Worm (Caenorhabditis elegans) whole organism, young adult: ENCODE measurements around the gene sfxn-1.1.

Source experiments
- B0019.2 ChIP-seq: fragments of 200-800 bp; sonication (Bioruptor generic); conservative IDR thresholded peaks from 2 replicates; pipeline ENCODE4 v1.3.6; 2022; ENCODE audit warnings: missing genetic modification reagents, missing genetic modification characterization, missing compliant biosample characterization
- B0336.3 ChIP-seq: fragments of 200-800 bp; sonication (Bioruptor generic); IDR thresholded peaks from 2 replicates; pipeline ENCODE4 v1.3.6; 2022; ENCODE audit warnings: missing genetic modification characterization, missing compliant biosample characterization
- C17E4.6 ChIP-seq: fragments of 200-800 bp; sonication (Bioruptor generic); IDR thresholded peaks from 2 replicates; pipeline ENCODE4 v1.3.6; 2022; ENCODE audit warnings: missing genetic modification reagents, missing genetic modification characterization, missing compliant biosample characterization
- D2030.7 ChIP-seq: fragments of 200-800 bp; sonication (Bioruptor generic); IDR thresholded peaks from 2 replicates; pipeline ENCODE4 v1.3.6; 2022; ENCODE audit warnings: missing genetic modification reagents, missing genetic modification characterization, missing compliant biosample characterization
- F49E8.2 ChIP-seq: sonication (generic microtip); optimal IDR thresholded peaks from 3 replicates; lab custom pipeline; 2017; ENCODE audit warnings: missing genetic modification characterization, mild to moderate bottlenecking, missing compliant biosample characterization, antibody characterized with exemption, moderate library complexity; ENCODE audit not compliant: insufficient read depth
- K12H6.12 ChIP-seq: fragments of 200-800 bp; sonication (Bioruptor generic); optimal IDR thresholded peaks from 2 replicates; lab custom pipeline; 2018; ENCODE audit warnings: mild to moderate bottlenecking, missing genetic modification characterization, missing compliant biosample characterization
- Y53G8AR.9 ChIP-seq: fragments of 200-800 bp; sonication (Bioruptor generic); conservative IDR thresholded peaks from 2 replicates; pipeline ENCODE4 v1.3.6; 2022; ENCODE audit warnings: missing genetic modification reagents, missing genetic modification characterization, missing compliant biosample characterization
- Y95B8A.8 ChIP-seq: fragments of 200-800 bp; sonication (Bioruptor generic); IDR thresholded peaks from 2 replicates; pipeline ENCODE4 v1.3.6; 2022; ENCODE audit warnings: missing genetic modification reagents, missing genetic modification characterization, missing compliant biosample characterization
- akir-1 ChIP-seq: fragments of 200-800 bp; sonication (Bioruptor generic); optimal IDR thresholded peaks from 2 replicates; lab custom pipeline; 2018; ENCODE audit warnings: mild to moderate bottlenecking, missing genetic modification characterization, moderate library complexity, missing compliant biosample characterization
- atf-7 ChIP-seq: sonication (generic microtip); optimal IDR thresholded peaks from 2 replicates; lab custom pipeline; 2017; ENCODE audit warnings: mild to moderate bottlenecking, missing genetic modification characterization, missing compliant biosample characterization
- attf-3 ChIP-seq: fragments of 200-800 bp; sonication (Bioruptor generic); conservative IDR thresholded peaks from 2 replicates; pipeline ENCODE4 v1.3.6; 2022; ENCODE audit warnings: missing genetic modification reagents, missing genetic modification characterization, missing compliant biosample characterization
- ccch-3 ChIP-seq: fragments of 200-800 bp; sonication (Bioruptor generic); optimal IDR thresholded peaks from 2 replicates; lab custom pipeline; 2018; ENCODE audit warnings: mild to moderate bottlenecking, missing genetic modification characterization, missing compliant biosample characterization
- ceh-79 ChIP-seq: sonication (generic microtip); optimal IDR thresholded peaks from 2 replicates; lab custom pipeline; 2017; ENCODE audit warnings: mild to moderate bottlenecking, missing genetic modification characterization, missing compliant biosample characterization
- ceh-91 ChIP-seq: fragments of 200-800 bp; sonication (Bioruptor generic); IDR thresholded peaks from 2 replicates; pipeline ENCODE4 v1.3.6; 2022; ENCODE audit warnings: missing genetic modification reagents, missing genetic modification characterization, missing compliant biosample characterization
- chd-7 ChIP-seq: sonication (generic microtip); optimal IDR thresholded peaks from 2 replicates; lab custom pipeline; 2016; ENCODE audit warnings: mild to moderate bottlenecking, missing genetic modification characterization, moderate library complexity, missing compliant biosample characterization
- die-1 ChIP-seq: sonication (generic microtip); optimal IDR thresholded peaks from 2 replicates; lab custom pipeline; 2016; ENCODE audit warnings: missing genotype, mild to moderate bottlenecking, missing genetic modification characterization, missing compliant biosample characterization
- efl-1 ChIP-seq: fragments of 150-350 bp; optimal IDR thresholded peaks from 2 replicates; lab custom pipeline; 2014; ENCODE audit warnings: missing biosample characterization, missing genetic modification reagents, missing genetic modification characterization
- ets-4 ChIP-seq: fragments of 200-800 bp; sonication (Bioruptor generic); optimal IDR thresholded peaks from 2 replicates; lab custom pipeline; 2018; ENCODE audit warnings: mild to moderate bottlenecking, missing genetic modification characterization, missing compliant biosample characterization
- fkh-3 ChIP-seq: sonication (generic microtip); optimal IDR thresholded peaks from 2 replicates; lab custom pipeline; 2016; ENCODE audit warnings: mild to moderate bottlenecking, missing genetic modification characterization, missing compliant biosample characterization
- hlh-12 ChIP-seq: sonication (generic microtip); optimal IDR thresholded peaks from 2 replicates; lab custom pipeline; 2016; ENCODE audit warnings: missing genetic modification characterization, missing compliant biosample characterization
- hmg-1.2 ChIP-seq: fragments of 200-800 bp; sonication (Bioruptor generic); IDR thresholded peaks from 2 replicates; pipeline ENCODE4 v1.3.6; 2022; ENCODE audit warnings: missing genetic modification reagents, missing genetic modification characterization, missing compliant biosample characterization
- hsf-1 ChIP-seq: fragments of 200-800 bp; sonication (Bioruptor generic); IDR thresholded peaks from 2 replicates; pipeline ENCODE4 v1.3.6; 2022; ENCODE audit warnings: missing genetic modification reagents, missing genetic modification characterization, missing compliant biosample characterization
- lag-1 ChIP-seq: fragments of 200-800 bp; sonication (Bioruptor generic); IDR thresholded peaks from 2 replicates; pipeline ENCODE4 v1.3.6; 2022; ENCODE audit warnings: missing genetic modification reagents, missing genetic modification characterization, missing compliant biosample characterization
- let-526 ChIP-seq: fragments of 200-800 bp; sonication (Bioruptor generic); IDR thresholded peaks from 2 replicates; pipeline ENCODE4 v1.3.6; 2022; ENCODE audit warnings: missing genetic modification reagents, missing genetic modification characterization, missing compliant biosample characterization
- lin-26 ChIP-seq: fragments of 200-800 bp; sonication (Bioruptor generic); IDR thresholded peaks from 2 replicates; pipeline ENCODE4 v1.3.6; 2022; ENCODE audit warnings: missing genetic modification reagents, missing genetic modification characterization, missing compliant biosample characterization
- lir-1 ChIP-seq: fragments of 200-800 bp; sonication (Bioruptor generic); conservative IDR thresholded peaks from 2 replicates; pipeline ENCODE4 v1.3.6; 2022; ENCODE audit warnings: missing genetic modification reagents, missing genetic modification characterization, missing compliant biosample characterization
- lsl-1 ChIP-seq: fragments of 200-800 bp; sonication (Bioruptor generic); optimal IDR thresholded peaks from 2 replicates; lab custom pipeline; 2018; ENCODE audit warnings: mild to moderate bottlenecking, missing genetic modification characterization, moderate library complexity, missing compliant biosample characterization
- madf-6 ChIP-seq: fragments of 200-800 bp; sonication (Bioruptor generic); IDR thresholded peaks from 2 replicates; pipeline ENCODE4 v1.3.6; 2022; ENCODE audit warnings: missing genetic modification reagents, missing genetic modification characterization, missing compliant biosample characterization
- madf-8 ChIP-seq: fragments of 200-800 bp; sonication (Bioruptor generic); conservative IDR thresholded peaks from 2 replicates; pipeline ENCODE4 v1.3.6; 2022; ENCODE audit warnings: missing genetic modification reagents, missing genetic modification characterization, missing compliant biosample characterization
- mel-28 ChIP-seq: sonication (generic microtip); optimal IDR thresholded peaks from 2 replicates; lab custom pipeline; 2016; ENCODE audit warnings: borderline replicate concordance, mild to moderate bottlenecking, missing genetic modification characterization, missing compliant biosample characterization
- nfya-2 ChIP-seq: fragments of 200-800 bp; sonication (Bioruptor generic); IDR thresholded peaks from 2 replicates; pipeline ENCODE4 v1.3.6; 2022; ENCODE audit warnings: missing genetic modification reagents, missing genetic modification characterization, missing compliant biosample characterization
- rcor-1 ChIP-seq: fragments of 200-800 bp; sonication (Bioruptor generic); IDR thresholded peaks from 2 replicates; pipeline ENCODE4 v1.3.6; 2022; ENCODE audit warnings: missing genetic modification reagents, missing genetic modification characterization, missing compliant biosample characterization
- repo-1 ChIP-seq: sonication (generic microtip); optimal IDR thresholded peaks from 2 replicates; lab custom pipeline; 2017; ENCODE audit warnings: mild to moderate bottlenecking, missing genetic modification characterization, missing compliant biosample characterization
- sea-2 ChIP-seq: fragments of 200-800 bp; sonication (Bioruptor generic); IDR thresholded peaks from 2 replicates; pipeline ENCODE4 v1.3.6; 2022; ENCODE audit warnings: missing genetic modification characterization, missing compliant biosample characterization
- snpc-1.3 ChIP-seq: sonication (generic microtip); optimal IDR thresholded peaks from 2 replicates; lab custom pipeline; 2017; ENCODE audit warnings: missing genetic modification characterization, mild to moderate bottlenecking, missing compliant biosample characterization, antibody characterized with exemption, moderate library complexity, missing genotype, missing genetic modification reagents; ENCODE audit not compliant: insufficient read depth
- snpc-3.4 ChIP-seq: sonication (generic microtip); optimal IDR thresholded peaks from 2 replicates; lab custom pipeline; 2017; ENCODE audit warnings: missing genetic modification characterization, mild to moderate bottlenecking, missing compliant biosample characterization, antibody characterized with exemption, moderate library complexity, missing genotype, missing genetic modification reagents
- tlf-1 ChIP-seq: fragments of 200-800 bp; sonication (Bioruptor generic); optimal IDR thresholded peaks from 2 replicates; lab custom pipeline; 2018; ENCODE audit warnings: mild to moderate bottlenecking, missing genetic modification characterization, missing compliant biosample characterization
- unc-130 ChIP-seq: sonication (generic microtip); optimal IDR thresholded peaks from 2 replicates; lab custom pipeline; 2016; ENCODE audit warnings: missing genetic modification reagents, missing genetic modification characterization, missing compliant biosample characterization
- xnd-1 ChIP-seq: sonication (generic microtip); optimal IDR thresholded peaks from 2 replicates; lab custom pipeline; 2016; ENCODE audit warnings: missing genotype, missing genetic modification reagents, missing genetic modification characterization, missing compliant biosample characterization
- zfh-2 ChIP-seq: fragments of 200-800 bp; sonication (Bioruptor generic); conservative IDR thresholded peaks from 2 replicates; pipeline ENCODE4 v1.3.6; 2022; ENCODE audit warnings: missing genetic modification reagents, missing genetic modification characterization, missing compliant biosample characterization
- ztf-18 ChIP-seq: sonication (generic microtip); optimal IDR thresholded peaks from 2 replicates; lab custom pipeline; 2016; ENCODE audit warnings: missing genotype, mild to moderate bottlenecking, missing genetic modification characterization, missing compliant biosample characterization
- ztf-6 ChIP-seq: fragments of 200-800 bp; sonication (Bioruptor generic); IDR thresholded peaks from 2 replicates; pipeline ENCODE4 v1.3.6; 2022; ENCODE audit warnings: missing genetic modification reagents, missing genetic modification characterization, missing compliant biosample characterization

sfxn-1.1 gene

DNA sequence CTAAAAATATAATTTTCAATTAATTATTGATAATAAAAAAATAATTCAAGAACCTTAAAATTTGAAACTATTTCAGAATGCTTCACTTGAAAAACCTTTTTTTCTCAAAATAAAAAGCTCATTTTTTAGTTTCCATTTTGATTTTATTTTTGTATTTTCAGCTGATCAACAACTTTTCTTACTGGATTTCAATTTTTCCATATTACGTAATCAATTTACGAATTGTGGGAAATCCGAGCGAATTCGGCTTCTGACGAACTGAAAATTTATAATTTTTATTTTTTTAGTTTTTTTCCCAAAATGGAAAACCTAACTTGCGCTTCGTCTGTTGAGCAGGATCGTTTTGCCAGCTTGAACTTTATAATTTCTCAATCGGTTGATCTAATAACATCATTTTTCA is 18.7 kb upstream of the sfxn-1.1 start, which contains the start of gene sra-8:
sra-8 (plus strand) TSS at position 301 of the 400 bp plus-strand sequence.
- no peak for TF ChIP-seq K12H6.12 (tag; lab: Kevin White, UChicago)
- no peak for TF ChIP-seq chd-7
- no peak for TF ChIP-seq ccch-3 (GFP tag; lab: Kevin White, UChicago)
- TF ChIP-seq ets-4 (GFP tag; lab: Kevin White, UChicago) = no peak
- no peak for TF ChIP-seq mel-28 (tag; lab: Kevin White, UChicago)
- TF ChIP-seq hmg-1.2 (GFP tag; lab: Robert Waterston, UW) = no peak
- no peak for TF ChIP-seq lir-1 (GFP tag; lab: Robert Waterston, UW)

DNA sequence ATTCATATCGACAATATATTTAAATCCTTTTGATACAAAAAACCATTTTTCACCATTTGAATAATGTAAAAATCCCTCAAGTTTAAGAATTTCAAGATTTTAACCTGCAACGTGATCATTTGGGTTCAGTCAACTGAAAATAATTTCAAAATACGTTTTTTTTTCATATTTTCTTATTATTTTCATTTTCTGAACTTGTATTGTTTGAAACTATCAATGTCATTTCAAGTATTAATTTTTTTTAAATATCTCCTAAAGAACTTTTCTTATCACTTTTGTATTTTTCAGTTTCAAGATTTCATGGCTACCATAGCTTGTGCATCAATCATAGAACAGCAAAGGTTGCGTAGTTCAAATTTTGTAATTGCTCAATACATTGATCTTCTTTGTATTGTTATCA is 13.3 kb upstream of the sfxn-1.1 start, which contains the start of gene sra-9:
sra-9 (plus strand) TSS at position 301 of the 400 bp plus-strand sequence.
- TF ChIP-seq ceh-79 (tag; lab: Kevin White, UChicago) = no peak
- TF ChIP-seq die-1 (tag; lab: Kevin White, UChicago) = no peak
- no peak for TF ChIP-seq fkh-3 (tag; lab: Kevin White, UChicago)
- TF ChIP-seq ztf-6 (GFP tag; lab: Robert Waterston, UW) = no peak
- no peak for TF ChIP-seq repo-1 (tag; lab: Kevin White, UChicago)
- TF ChIP-seq lag-1 (GFP tag; lab: Robert Waterston, UW) = no peak

DNA sequence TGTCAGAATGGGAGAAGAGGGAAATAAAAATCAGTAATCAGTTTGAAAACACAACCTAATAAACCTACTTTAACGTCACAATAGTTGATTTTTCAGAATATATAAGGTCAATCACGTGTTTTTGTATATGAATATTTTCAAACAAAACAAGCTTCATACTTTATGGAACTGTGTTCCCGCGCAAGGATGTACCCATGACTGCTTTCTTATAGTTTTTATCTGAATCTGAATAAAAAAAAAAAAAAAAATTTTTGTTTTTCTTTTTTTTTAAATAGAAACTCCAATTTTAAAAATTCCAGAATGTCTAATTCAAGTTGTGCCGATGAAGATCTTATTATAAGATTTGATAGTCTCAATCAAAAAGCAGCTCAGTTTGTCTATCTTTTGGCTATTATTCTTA is 9.8 kb upstream of the sfxn-1.1 start, which contains the start of gene sra-2:
sra-2 (plus strand) TSS at position 301 of the 400 bp plus-strand sequence.
- no peak for TF ChIP-seq lag-1 (GFP tag; lab: Robert Waterston, UW)
- TF ChIP-seq sea-2 (GFP tag; lab: Robert Waterston, UW) = no peak
- TF ChIP-seq hlh-12 (tag; lab: Kevin White, UChicago) = no peak
- TF ChIP-seq atf-7 = no peak
- no peak for TF ChIP-seq lin-26 (GFP tag; lab: Robert Waterston, UW)
- no peak for TF ChIP-seq C17E4.6 (GFP tag; lab: Robert Waterston, UW)
- no peak for TF ChIP-seq let-526
- no peak for TF ChIP-seq D2030.7
- no peak for TF ChIP-seq K12H6.12 (tag; lab: Kevin White, UChicago)
- TF ChIP-seq nfya-2 (GFP tag; lab: Robert Waterston, UW) = no peak
- no peak for TF ChIP-seq B0336.3 (GFP tag; lab: Robert Waterston, UW)

DNA sequence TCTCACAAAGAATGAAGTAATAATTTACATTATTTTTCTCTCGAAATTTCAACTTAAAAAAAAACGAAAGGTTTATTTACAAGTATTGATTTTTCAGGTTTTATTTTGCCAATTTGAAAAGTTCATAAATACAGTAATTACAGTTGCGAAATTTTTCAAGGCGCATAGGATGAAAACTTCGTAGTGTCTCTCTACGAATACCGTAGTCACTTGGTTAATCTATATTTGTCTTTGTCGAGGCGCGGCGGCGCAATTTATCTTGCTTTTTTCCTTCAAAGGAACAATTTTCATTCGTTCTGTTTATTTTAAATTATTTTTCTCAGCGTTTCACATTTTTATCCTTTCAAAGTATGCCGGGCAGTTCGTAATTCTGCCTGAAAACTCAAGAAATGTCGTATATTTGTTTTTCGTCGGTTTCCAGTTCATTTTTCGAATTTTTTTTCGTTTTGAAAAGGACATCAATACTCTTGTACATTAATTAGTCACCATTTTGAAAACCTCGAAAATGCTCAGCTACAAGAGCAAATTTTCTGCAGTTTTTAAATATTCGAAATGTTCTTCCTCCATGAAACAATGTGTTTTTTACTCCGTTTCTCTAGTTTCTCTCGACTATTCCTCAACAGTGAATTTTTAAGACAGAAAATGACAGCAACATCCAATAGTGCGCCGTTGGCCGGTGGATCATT is 5.0 kb upstream of the sfxn-1.1 start, which contains the start of gene mex-6:
mex-6 (plus strand) TSS at position 636 of the 686 bp plus-strand sequence.
- TF ChIP-seq let-526 = no peak
- peak; percentile 66; the same call in 1 of the 2 replicates for TF ChIP-seq hsf-1 (GFP tag; lab: Robert Waterston, UW)
- TF ChIP-seq zfh-2 = no peak
- TF ChIP-seq ccch-3 (GFP tag; lab: Kevin White, UChicago) = no peak
- TF ChIP-seq B0019.2 (GFP tag; lab: Robert Waterston, UW) = 0 out of 2 replicates have a peak, but pooled peaks have one; percentile 57
- TF ChIP-seq akir-1 (GFP tag; lab: Kevin White, UChicago) = no peak
- no peak for TF ChIP-seq lir-1 (GFP tag; lab: Robert Waterston, UW)
- TF ChIP-seq Y95B8A.8 = no peak
- TF ChIP-seq F49E8.2 (tag; lab: Kevin White, UChicago) = peak; percentile 30
- peak; percentile 95 for TF ChIP-seq efl-1 (GFP tag; lab: Kevin White, UChicago)
- TF ChIP-seq Y53G8AR.9 (GFP tag; lab: Robert Waterston, UW) = no peak
- TF ChIP-seq xnd-1 (tag; lab: Kevin White, UChicago) = peak; percentile 92
- peak; percentile 45; the same call in 1 of the 2 replicates for TF ChIP-seq attf-3 (GFP tag; lab: Robert Waterston, UW)
- peak; percentile 85 for TF ChIP-seq ceh-91 (GFP tag; lab: Robert Waterston, UW)
- TF ChIP-seq snpc-1.3 = peak; percentile 49
- peak; percentile 92 for TF ChIP-seq madf-8 (GFP tag; lab: Robert Waterston, UW)
- peak; percentile 98 for TF ChIP-seq lsl-1 (GFP tag; lab: Kevin White, UChicago)
- TF ChIP-seq unc-130 (GFP tag; lab: Kevin White, UChicago) = peak; percentile 52
- peak; percentile 58 for TF ChIP-seq snpc-3.4 (tag; lab: Kevin White, UChicago)
- peak; percentile 97 for TF ChIP-seq madf-6 (GFP tag; lab: Robert Waterston, UW)
- peak; percentile 32 for TF ChIP-seq tlf-1 (GFP tag; lab: Kevin White, UChicago)
- peak; percentile 52; the same call in 1 of the 2 replicates for TF ChIP-seq rcor-1 (GFP tag; lab: Robert Waterston, UW)
- no peak for TF ChIP-seq ztf-18 (tag; lab: Kevin White, UChicago)
